Fruit fly (Drosophila melanogaster) whole organism, embryonic: ENCODE results near the gene eIF2Bepsilon.
A peak's percentile ranks its signal among the peaks of the same experiment; 100 is the strongest.

Experiments used
- Abd-B ChIP-seq: fragments of 200-800 bp; sonication (Bioruptor generic); optimal IDR thresholded peaks from 2 replicates; lab custom pipeline; 2018; ENCODE audit warnings: missing biosample characterization, mild to moderate bottlenecking, missing genetic modification characterization, moderate library complexity
- CG10274 ChIP-seq: fragments of 200-800 bp; sonication (Bioruptor generic); optimal IDR thresholded peaks from 3 replicates; lab custom pipeline; 2017; ENCODE audit warnings: missing biosample characterization, mild to moderate bottlenecking, missing genetic modification characterization
- CG11093 ChIP-seq: fragments of 200-800 bp; sonication (Bioruptor generic); IDR thresholded peaks from 3 replicates; pipeline ENCODE4 v1.3.6; 2022; ENCODE audit warnings: missing biosample characterization, missing genetic modification characterization
- CG11456 ChIP-seq: fragments of 200-800 bp; sonication (Bioruptor generic); IDR thresholded peaks from 3 replicates; pipeline ENCODE4 v1.3.6; 2022; ENCODE audit warnings: missing biosample characterization, missing genetic modification characterization
- CG13287 ChIP-seq: fragments of 200-800 bp; sonication (Bioruptor generic); IDR thresholded peaks from 2 replicates; pipeline ENCODE4 v1.3.6; 2022; ENCODE audit warnings: missing biosample characterization, missing genetic modification characterization; ENCODE audit not compliant: partially characterized antibody
- CG1602 ChIP-seq: fragments of 200-800 bp; sonication (Bioruptor generic); optimal IDR thresholded peaks from 3 replicates; lab custom pipeline; 2016; ENCODE audit warnings: missing biosample characterization, missing genetic modification characterization
- CG16815 ChIP-seq: fragments of 200-800 bp; sonication (Bioruptor generic); optimal IDR thresholded peaks from 3 replicates; lab custom pipeline; 2017; ENCODE audit warnings: missing biosample characterization, mild to moderate bottlenecking, missing genetic modification characterization
- CG17385 ChIP-seq: fragments of 200-800 bp; sonication (Bioruptor generic); optimal IDR thresholded peaks from 3 replicates; lab custom pipeline; 2018; ENCODE audit warnings: missing biosample characterization, mild to moderate bottlenecking, missing genetic modification characterization
- CG17568 ChIP-seq: fragments of 200-800 bp; sonication (Bioruptor generic); optimal IDR thresholded peaks from 2 replicates; lab custom pipeline; 2018; ENCODE audit warnings: missing biosample characterization, mild to moderate bottlenecking, missing genetic modification characterization, moderate library complexity
- CG17612 ChIP-seq: fragments of 200-800 bp; sonication (Bioruptor generic); IDR thresholded peaks from 2 replicates; pipeline ENCODE4 v1.3.6; 2022; ENCODE audit warnings: missing biosample characterization, missing genetic modification characterization
- CG2116 ChIP-seq: fragments of 200-800 bp; sonication (Bioruptor generic); optimal IDR thresholded peaks from 3 replicates; lab custom pipeline; 2018; ENCODE audit warnings: missing biosample characterization, mild to moderate bottlenecking, missing genetic modification characterization
- CG31224 ChIP-seq: fragments of 200-800 bp; sonication (Bioruptor generic); IDR thresholded peaks from 2 replicates; pipeline ENCODE4 v1.3.6; 2022; ENCODE audit warnings: missing biosample characterization, missing genetic modification characterization
- CG34422 ChIP-seq: fragments of 200-800 bp; sonication (Bioruptor generic); IDR thresholded peaks from 3 replicates; pipeline ENCODE4 v1.3.6; 2022; ENCODE audit warnings: missing biosample characterization, missing genetic modification characterization
- CG43689 ChIP-seq: fragments of 200-800 bp; sonication (Bioruptor generic); IDR thresholded peaks from 2 replicates; pipeline ENCODE4 v1.3.6; 2022; ENCODE audit warnings: missing biosample characterization, missing genetic modification characterization
- CG4404 ChIP-seq: fragments of 200-800 bp; sonication (Bioruptor generic); IDR thresholded peaks from 2 replicates; pipeline ENCODE4 v1.3.6; 2022; ENCODE audit warnings: missing biosample characterization, missing genetic modification characterization
- CG4707 ChIP-seq: fragments of 200-800 bp; sonication (Bioruptor generic); optimal IDR thresholded peaks from 2 replicates; lab custom pipeline; 2018; ENCODE audit warnings: missing biosample characterization, mild to moderate bottlenecking, missing genetic modification characterization, moderate library complexity
- CG6765 ChIP-seq: fragments of 200-800 bp; sonication (Bioruptor generic); optimal IDR thresholded peaks from 3 replicates; lab custom pipeline; 2017; ENCODE audit warnings: missing biosample characterization, mild to moderate bottlenecking, missing genetic modification characterization
- CG6813 ChIP-seq: fragments of 200-800 bp; sonication (Bioruptor generic); optimal IDR thresholded peaks from 2 replicates; lab custom pipeline; 2017; ENCODE audit warnings: missing biosample characterization, missing genetic modification characterization, mild to moderate bottlenecking, moderate library complexity, missing genetic modification reagents
- CG8359 ChIP-seq: fragments of 200-800 bp; sonication (Bioruptor generic); optimal IDR thresholded peaks from 2 replicates; lab custom pipeline; 2017; ENCODE audit warnings: missing biosample characterization, mild to moderate bottlenecking, missing genetic modification characterization, borderline replicate concordance
- CTCF ChIP-seq: fragments of 200-800 bp; sonication (Bioruptor generic); optimal IDR thresholded peaks from 2 replicates; lab custom pipeline; 2017; ENCODE audit warnings: missing biosample characterization, mild to moderate bottlenecking, missing genetic modification characterization, moderate library complexity
- Dll ChIP-seq: fragments of 200-800 bp; sonication (Bioruptor generic); IDR thresholded peaks from 4 replicates; pipeline ENCODE4 v1.3.6; 2022; ENCODE audit warnings: missing biosample characterization, missing genetic modification characterization; ENCODE audit not compliant: partially characterized antibody
- Eip74EF ChIP-seq, 2 experiments: fragments of 200-800 bp in 1 of 2; fragments of >200 bp in 1 of 2; sonication (Bioruptor generic) in 1 of 2; optimal IDR thresholded peaks; 2 replicates each; lab custom pipeline; 2017 to 2019; ENCODE audit warnings: missing biosample characterization in 2 of 2, missing genetic modification characterization in 2 of 2, mild to moderate bottlenecking in 1 of 2, moderate library complexity in 1 of 2
- Gsc ChIP-seq: fragments of 200-800 bp; sonication (Bioruptor generic); IDR thresholded peaks from 2 replicates; pipeline ENCODE4 v1.3.6; 2022; ENCODE audit warnings: missing biosample characterization, missing genetic modification characterization
- HLHmδ ChIP-seq: fragments of 200-800 bp; sonication (Bioruptor generic); optimal IDR thresholded peaks from 2 replicates; lab custom pipeline; 2018; ENCODE audit warnings: missing biosample characterization, mild to moderate bottlenecking, missing genetic modification characterization, moderate library complexity
- Hr78 ChIP-seq, 2 experiments: fragments of 200-800 bp in 1 of 2; fragments of >200 bp in 1 of 2; sonication (Bioruptor generic) in 1 of 2; optimal IDR thresholded peaks; 2 replicates each; lab custom pipeline; 2017 to 2019; ENCODE audit warnings: missing biosample characterization in 2 of 2, missing genetic modification characterization in 2 of 2, mild to moderate bottlenecking in 1 of 2, moderate library complexity in 1 of 2
- MESR4 ChIP-seq: fragments of 200-800 bp; sonication (Bioruptor generic); optimal IDR thresholded peaks from 2 replicates; lab custom pipeline; 2018; ENCODE audit warnings: missing biosample characterization, mild to moderate bottlenecking, missing genetic modification characterization, moderate library complexity
- Max ChIP-seq: fragments of 200-800 bp; sonication (Bioruptor generic); optimal IDR thresholded peaks from 2 replicates; lab custom pipeline; 2016; ENCODE audit warnings: missing biosample characterization, mild to moderate bottlenecking, missing genetic modification characterization
- Neu2 ChIP-seq: fragments of 200-800 bp; sonication (Bioruptor generic); optimal IDR thresholded peaks from 3 replicates; lab custom pipeline; 2016; ENCODE audit warnings: missing biosample characterization, missing genetic modification characterization, borderline replicate concordance
- Opbp ChIP-seq: fragments of 200-800 bp; sonication (Bioruptor generic); IDR thresholded peaks from 3 replicates; pipeline ENCODE4 v1.3.6; 2022; ENCODE audit warnings: missing biosample characterization, missing genetic modification characterization; ENCODE audit not compliant: partially characterized antibody
- Sry-β ChIP-seq: fragments of 200-800 bp; sonication (Bioruptor generic); optimal IDR thresholded peaks from 2 replicates; lab custom pipeline; 2018; ENCODE audit warnings: missing biosample characterization, mild to moderate bottlenecking, missing genetic modification characterization, moderate library complexity
- Stat92E ChIP-seq, 3 experiments: fragments of >200 bp in 2 of 3; fragments of 200-800 bp in 1 of 3; sonication (Bioruptor generic) in 1 of 3; optimal IDR thresholded peaks; 2 replicates each; lab custom pipeline; 2017 to 2019; ENCODE audit warnings: missing biosample characterization in 3 of 3, missing genetic modification characterization in 3 of 3, mild to moderate bottlenecking in 1 of 3, moderate library complexity in 1 of 3
- Trl ChIP-seq, 3 experiments: fragments of >200 bp in 2 of 3; fragments of 200-800 bp in 1 of 3; sonication (Bioruptor generic) in 1 of 3; optimal IDR thresholded peaks; 2 replicates in 1 of 3; 3 replicates in 2 of 3; lab custom pipeline; 2016 to 2017; ENCODE audit warnings: missing biosample characterization in 1 of 3, missing genetic modification characterization in 1 of 3
- Vsx1 ChIP-seq: fragments of 200-800 bp; sonication (Bioruptor generic); optimal IDR thresholded peaks from 2 replicates; lab custom pipeline; 2017; ENCODE audit warnings: missing biosample characterization, mild to moderate bottlenecking, missing genetic modification characterization, missing genetic modification reagents
- cato ChIP-seq: fragments of 200-800 bp; sonication (Bioruptor generic); optimal IDR thresholded peaks from 2 replicates; lab custom pipeline; 2016; ENCODE audit warnings: missing biosample characterization, missing genetic modification characterization, borderline replicate concordance
- chinmo ChIP-seq: fragments of 200-800 bp; sonication (Bioruptor generic); IDR thresholded peaks from 4 replicates; pipeline ENCODE4 v1.3.6; 2022; ENCODE audit warnings: missing biosample characterization, missing genetic modification characterization; ENCODE audit not compliant: partially characterized antibody
- ci ChIP-seq: fragments of 200-800 bp; sonication (Bioruptor generic); IDR thresholded peaks from 3 replicates; pipeline ENCODE4 v1.3.6; 2022; ENCODE audit warnings: missing biosample characterization, missing genetic modification characterization
- corto ChIP-seq: fragments of 200-800 bp; sonication (Bioruptor generic); optimal IDR thresholded peaks from 2 replicates; lab custom pipeline; 2016; ENCODE audit warnings: missing biosample characterization, mild to moderate bottlenecking, missing genetic modification characterization, moderate library complexity
- crol ChIP-seq: fragments of 200-800 bp; sonication (Bioruptor generic); IDR thresholded peaks from 2 replicates; pipeline ENCODE4 v1.3.6; 2022; ENCODE audit warnings: missing biosample characterization, missing genetic modification characterization
- da ChIP-seq: fragments of 200-800 bp; sonication (Bioruptor generic); optimal IDR thresholded peaks from 2 replicates; lab custom pipeline; 2016; ENCODE audit warnings: missing biosample characterization, missing genetic modification characterization
- gem ChIP-seq: fragments of 200-800 bp; sonication (Bioruptor generic); optimal IDR thresholded peaks from 2 replicates; lab custom pipeline; 2019; ENCODE audit warnings: missing biosample characterization, mild to moderate bottlenecking, missing genetic modification characterization, moderate library complexity
- nom ChIP-seq: fragments of 200-800 bp; sonication (Bioruptor generic); optimal IDR thresholded peaks from 2 replicates; lab custom pipeline; 2017; ENCODE audit warnings: missing biosample characterization, missing genetic modification characterization, mild to moderate bottlenecking, moderate library complexity, missing genetic modification reagents
- onecut ChIP-seq: fragments of 200-800 bp; sonication (Bioruptor generic); IDR thresholded peaks from 2 replicates; pipeline ENCODE4 v1.3.6; 2022; ENCODE audit warnings: missing biosample characterization, missing genetic modification characterization
- pum ChIP-seq: fragments of 200-800 bp; sonication (Bioruptor generic); optimal IDR thresholded peaks from 2 replicates; lab custom pipeline; 2016; ENCODE audit warnings: missing biosample characterization, missing genetic modification characterization
- rib ChIP-seq: fragments of 200-800 bp; sonication (Bioruptor generic); IDR thresholded peaks from 2 replicates; pipeline ENCODE4 v1.3.6; 2022; ENCODE audit warnings: missing biosample characterization, missing genetic modification characterization
- sens ChIP-seq: fragments of 200-800 bp; sonication (Bioruptor generic); peaks from one replicate; lab custom pipeline; 2016; ENCODE audit warnings: missing biosample characterization, missing genetic modification characterization

The eIF2Bepsilon gene

DNA sequence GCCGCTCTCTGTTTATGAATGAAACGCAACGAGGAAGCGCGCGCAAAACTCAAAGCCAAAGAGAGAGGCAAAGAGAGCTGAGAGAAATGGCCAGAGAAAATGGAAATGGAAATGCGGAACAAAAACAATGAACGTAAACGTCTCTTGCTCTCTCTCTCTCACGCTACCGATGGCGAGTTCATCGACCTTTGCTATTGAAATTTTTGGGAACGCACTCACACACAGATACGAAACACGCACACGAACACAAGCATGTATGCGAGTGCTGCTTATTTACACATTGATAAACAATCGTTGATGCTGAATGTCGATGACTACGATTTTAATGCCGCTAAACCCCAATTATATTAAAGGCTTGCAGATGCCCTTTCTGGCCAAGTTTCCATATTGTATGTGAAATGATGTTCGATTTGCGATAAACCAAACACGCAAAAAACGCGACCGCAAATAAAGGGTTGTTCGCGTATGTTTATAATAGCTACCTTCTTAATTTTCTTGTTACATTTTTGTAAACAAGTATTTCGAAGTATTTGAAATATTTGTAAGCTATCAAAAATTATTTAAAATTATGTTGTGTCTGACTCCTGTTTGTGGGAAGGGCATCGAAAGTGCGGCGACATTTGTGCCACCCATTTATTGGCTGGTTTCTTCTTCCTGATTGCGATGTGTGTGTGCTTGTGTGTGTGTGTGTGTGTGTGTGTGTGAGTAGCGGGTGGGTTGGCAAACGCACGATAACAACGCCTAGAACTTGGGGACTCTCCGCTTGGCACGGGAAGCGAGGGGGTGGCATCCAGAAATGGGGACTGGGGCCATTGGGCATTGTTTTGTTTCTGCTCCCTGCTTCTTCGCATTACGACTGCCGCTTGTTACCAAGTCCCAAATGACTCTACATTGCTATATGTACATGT lies 20.9 kb upstream of the eIF2Bepsilon start (continued):
- TF ChIP-seq Abd-B (GFP tag; lab: Kevin White, UChicago) (peak; percentile 76), CG10274 (GFP tag; lab: Kevin White, UChicago) (peak; percentile 63), gem (tag; lab: Kevin White, UChicago) (peak; percentile 89), corto (GFP tag; lab: Kevin White, UChicago) (peak; percentile 8), Gsc (GFP tag; lab: Robert Waterston, UW) (peak; percentile 27; the same call in 1 of the 2 replicates), Eip74EF (GFP tag; optimal IDR thresholded peaks at IDR 0.05; lab: Kevin White, UChicago) (peak in 1 of 2 experiments; percentile 82), CG2116 (GFP tag; lab: Kevin White, UChicago) (peak; percentile 13), CG11093 (peak; percentile 41; the same call in 1 of the 3 replicates), crol (GFP tag; lab: Robert Waterston, UW) (peak; percentile 80), CG43689 (no peak), chinmo (GFP tag; lab: Robert Waterston, UW) (0 out of 4 replicates have a peak, but pooled peaks have one; percentile 31), pum (GFP tag; lab: Kevin White, UChicago) (peak; percentile 60), CG13287 (no peak), CG17612 (0 out of 2 replicates have a peak, but pooled peaks have one; percentile 17), Max (peak; percentile 43), onecut (GFP tag; lab: Robert Waterston, UW) (peak; percentile 15), CG11456 (GFP tag; lab: Robert Waterston, UW) (no peak), CG1602 (GFP tag; lab: Kevin White, UChicago) (peak; percentile 66)

DNA sequence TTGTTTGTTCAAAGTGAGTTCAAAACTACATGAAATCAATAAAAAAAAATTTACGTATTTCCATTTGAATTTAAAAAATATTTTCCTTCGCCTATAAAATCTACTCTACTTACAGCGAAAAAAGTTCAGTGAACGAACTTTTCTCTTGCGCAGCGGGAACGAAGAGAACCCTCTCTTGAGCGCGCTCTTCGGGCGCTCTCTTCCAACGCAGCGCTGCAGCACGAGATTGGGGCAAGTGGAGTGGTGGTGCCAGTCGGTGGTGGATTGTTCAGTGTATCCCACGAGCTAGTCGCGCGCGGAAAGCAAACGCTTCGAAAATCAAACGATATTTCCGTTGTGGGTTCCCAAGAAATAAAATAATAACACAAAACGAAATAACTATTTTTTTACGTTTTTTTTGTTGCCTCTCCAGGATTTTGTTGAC lies 19.0 kb upstream of the eIF2Bepsilon start, which contains the start of gene Hr4:
Gene Hr4 (plus strand): TSS at position 272 of the 424 bp plus-strand sequence.
- TF ChIP-seq sens (GFP tag; lab: Kevin White, UChicago), result peak; percentile 7
- no peak for TF ChIP-seq CG34422 (GFP tag; lab: Robert Waterston, UW)
- TF ChIP-seq CG17568 (GFP tag; lab: Kevin White, UChicago), result peak; percentile 4
- peak; percentile 23 for TF ChIP-seq CG17385 (GFP tag; lab: Kevin White, UChicago)
- no peak for TF ChIP-seq CG31224 (GFP tag; lab: Robert Waterston, UW)
- no peak for TF ChIP-seq da (GFP tag; lab: Kevin White, UChicago)
- peak; percentile 33; the same call in 1 of the 4 replicates for TF ChIP-seq Dll (GFP tag; lab: Robert Waterston, UW)
- no peak for TF ChIP-seq CG4707 (GFP tag; lab: Kevin White, UChicago)
- no peak for TF ChIP-seq Vsx1 (GFP tag; lab: Kevin White, UChicago)
- TF ChIP-seq Stat92E (GFP tag; optimal IDR thresholded peaks at IDR 0.05; lab: Kevin White, UChicago), result peak in 1 of 3 experiments; percentile 40
- no peak for TF ChIP-seq Neu2 (GFP tag; lab: Kevin White, UChicago)
- TF ChIP-seq Eip74EF (GFP tag; optimal IDR thresholded peaks at IDR 0.05; lab: Kevin White, UChicago), result peak in 1 of 2 experiments; percentile 46
- TF ChIP-seq rib (GFP tag; lab: Robert Waterston, UW), result 0 out of 2 replicates have a peak, but pooled peaks have one; percentile 14
- TF ChIP-seq CG6765 (GFP tag; lab: Kevin White, UChicago), result no peak
- TF ChIP-seq Trl (optimal IDR thresholded peaks at IDR 0.05; lab: Kevin White, UChicago), result peak; percentile 69 to 92
- no peak for TF ChIP-seq Trl (GFP tag; optimal IDR thresholded peaks at IDR 0.05; lab: Kevin White, UChicago)
- TF ChIP-seq Hr78 (GFP tag; optimal IDR thresholded peaks at IDR 0.05; lab: Kevin White, UChicago), result no peak
- no peak for TF ChIP-seq MESR4 (GFP tag; lab: Kevin White, UChicago)
- peak; percentile 26 for TF ChIP-seq CTCF (GFP tag; lab: Kevin White, UChicago)
- TF ChIP-seq nom (GFP tag; lab: Kevin White, UChicago), result peak; percentile 68
- TF ChIP-seq cato, result no peak
- TF ChIP-seq CG4404 (GFP tag; lab: Robert Waterston, UW), result no peak
- peak; percentile 47; the same call in 1 of the 3 replicates for TF ChIP-seq ci (GFP tag; lab: Robert Waterston, UW)
- TF ChIP-seq onecut (GFP tag; lab: Robert Waterston, UW), result 0 out of 2 replicates have a peak, but pooled peaks have one; percentile 5
- TF ChIP-seq HLHmδ (GFP tag; lab: Kevin White, UChicago), result peak; percentile 13
- TF ChIP-seq CG6813 (GFP tag; lab: Kevin White, UChicago), result no peak
- TF ChIP-seq CG16815 (GFP tag; lab: Kevin White, UChicago), result no peak
- TF ChIP-seq CG8359 (GFP tag; lab: Kevin White, UChicago), result no peak
- TF ChIP-seq Opbp (GFP tag; lab: Robert Waterston, UW), result 0 out of 3 replicates have a peak, but pooled peaks have one; percentile 24
- no peak for TF ChIP-seq Sry-β (GFP tag; lab: Kevin White, UChicago)
